Fruit fly (Drosophila melanogaster): ENCODE data around the gene CG5863.

DNA sequence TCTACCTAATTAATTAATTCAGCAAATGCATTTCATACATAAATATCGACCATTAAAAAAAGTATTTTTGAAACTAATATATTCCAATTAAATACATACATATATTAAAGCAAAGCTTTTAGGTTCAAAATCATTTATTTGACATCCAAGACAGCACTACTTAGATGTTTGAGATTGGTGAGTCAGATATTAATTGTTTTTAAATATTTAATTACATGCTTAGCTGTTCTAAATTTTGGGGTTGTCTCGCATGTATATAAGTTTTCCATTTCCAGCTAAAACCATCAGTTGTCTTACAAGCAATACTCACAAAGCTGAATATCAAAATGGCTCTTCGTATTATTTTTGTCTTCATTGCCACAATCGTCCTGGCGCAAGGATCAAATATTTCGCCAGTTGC is 7.6 kb downstream of the CG5863 start, which contains the start of gene CG42834:
- TF ChIP-seq CTCF (optimal IDR thresholded peaks at IDR 0.05) (no peak), CG8478 (optimal IDR thresholded peaks at IDR 0.05) (no peak)

Measured in S2 (cell line).